Worm (Caenorhabditis elegans) whole organism, L1 larva: ENCODE data around the gene rnh-2.

Source experiments
- C16A3.4 ChIP-seq: fragments of 150-350 bp; optimal IDR thresholded peaks from 2 replicates; lab custom pipeline; 2014; ENCODE audit warnings: missing biosample characterization, missing genetic modification characterization
- C34B4.2 ChIP-seq: sonication (generic microtip); optimal IDR thresholded peaks from 2 replicates; lab custom pipeline; 2017; ENCODE audit warnings: mild to moderate bottlenecking, missing genetic modification characterization, missing compliant biosample characterization
- F16B12.6 ChIP-seq: fragments of 150-350 bp; optimal IDR thresholded peaks from 2 replicates; lab custom pipeline; 2014; ENCODE audit warnings: missing biosample characterization, missing genetic modification characterization
- alr-1 ChIP-seq: fragments of 200-800 bp; sonication (Bioruptor generic); optimal IDR thresholded peaks from 2 replicates; lab custom pipeline; 2018; ENCODE audit warnings: borderline replicate concordance, mild to moderate bottlenecking, missing genetic modification characterization, missing compliant biosample characterization
- blmp-1 ChIP-seq: fragments of 150-350 bp; optimal IDR thresholded peaks from 2 replicates; lab custom pipeline; 2014; ENCODE audit warnings: missing biosample characterization, missing genetic modification characterization
- ceh-8 ChIP-seq: fragments of 200-800 bp; sonication (Bioruptor generic); optimal IDR thresholded peaks from 2 replicates; lab custom pipeline; 2018; ENCODE audit warnings: mild to moderate bottlenecking, missing genetic modification characterization, moderate library complexity, missing compliant biosample characterization
- ceh-82 ChIP-seq, 3 experiments: fragments of 150-350 bp in 1 of 3; sonication (generic microtip) in 2 of 3; optimal IDR thresholded peaks; 2 replicates each; lab custom pipeline; 2014 to 2017; ENCODE audit warnings: missing biosample characterization in 3 of 3, missing genetic modification characterization in 3 of 3
- ceh-88 ChIP-seq: fragments of 200-800 bp; sonication (Bioruptor generic); IDR thresholded peaks from 2 replicates; pipeline ENCODE4 v1.3.6; 2022; ENCODE audit warnings: missing genetic modification characterization, missing compliant biosample characterization
- ceh-90 ChIP-seq: sonication (generic microtip); optimal IDR thresholded peaks from 2 replicates; lab custom pipeline; 2016; ENCODE audit warnings: missing genetic modification characterization, missing compliant biosample characterization
- ces-1 ChIP-seq: fragments of 150-350 bp; optimal IDR thresholded peaks from 2 replicates; lab custom pipeline; 2014; ENCODE audit warnings: missing biosample characterization, missing genetic modification reagents, missing genetic modification characterization
- dsc-1 ChIP-seq: sonication (generic microtip); optimal IDR thresholded peaks from 2 replicates; lab custom pipeline; 2016; ENCODE audit warnings: mild to moderate bottlenecking, missing genetic modification characterization, missing compliant biosample characterization
- efl-3 ChIP-seq: fragments of 200-800 bp; sonication (Bioruptor generic); optimal IDR thresholded peaks from 2 replicates; lab custom pipeline; 2018; ENCODE audit warnings: mild to moderate bottlenecking, missing genetic modification characterization, missing compliant biosample characterization
- egl-13 ChIP-seq: sonication (generic microtip); optimal IDR thresholded peaks from 2 replicates; lab custom pipeline; 2016; ENCODE audit warnings: missing genotype, missing genetic modification reagents, missing genetic modification characterization, missing compliant biosample characterization
- egl-27 ChIP-seq, 2 experiments: fragments of 150-350 bp in 1 of 2; sonication (generic microtip); optimal IDR thresholded peaks; 3 replicates each; lab custom pipeline; 2017 to 2018; ENCODE audit warnings: missing biosample characterization in 2 of 2, missing genetic modification characterization in 2 of 2, missing genetic modification reagents in 2 of 2
- elt-2 ChIP-seq: sonication (generic microtip); optimal IDR thresholded peaks from 2 replicates; lab custom pipeline; 2016; ENCODE audit warnings: missing genetic modification characterization, mild to moderate bottlenecking, inconsistent platforms, missing compliant biosample characterization, missing genetic modification reagents
- ets-5 ChIP-seq: fragments of 200-800 bp; sonication (Bioruptor generic); IDR thresholded peaks from 2 replicates; pipeline ENCODE4 v1.3.6; 2022; ENCODE audit warnings: missing genetic modification characterization, missing compliant biosample characterization
- fkh-4 ChIP-seq: sonication (generic microtip); optimal IDR thresholded peaks from 2 replicates; lab custom pipeline; 2016; ENCODE audit warnings: missing compliant biosample characterization, missing genetic modification characterization, borderline replicate concordance
- fkh-8 ChIP-seq: sonication (generic microtip); optimal IDR thresholded peaks from 2 replicates; lab custom pipeline; 2016; ENCODE audit warnings: mild to moderate bottlenecking, missing genetic modification characterization, missing compliant biosample characterization
- hlh-4 ChIP-seq: sonication (generic microtip); optimal IDR thresholded peaks from 2 replicates; lab custom pipeline; 2016; ENCODE audit warnings: mild to moderate bottlenecking, missing genetic modification characterization, missing compliant biosample characterization
- hpl-2 ChIP-seq: fragments of 150-350 bp; optimal IDR thresholded peaks from 2 replicates; lab custom pipeline; 2014; ENCODE audit warnings: missing biosample characterization, missing genetic modification reagents, missing genetic modification characterization
- isw-1 ChIP-seq: fragments of 200-800 bp; sonication (Bioruptor generic); IDR thresholded peaks from 2 replicates; pipeline ENCODE4 v1.3.6; 2022; ENCODE audit warnings: missing genetic modification characterization, missing compliant biosample characterization
- jun-1 ChIP-seq: fragments of 150-350 bp; optimal IDR thresholded peaks from 2 replicates; lab custom pipeline; 2014; ENCODE audit warnings: missing biosample characterization, missing genetic modification reagents, missing genetic modification characterization
- lin-35 ChIP-seq, 2 experiments: fragments of 150-350 bp; optimal IDR thresholded peaks; 2 replicates each; lab custom pipeline; 2014; ENCODE audit warnings: missing biosample characterization in 2 of 2, missing genetic modification characterization in 2 of 2, missing genetic modification reagents in 2 of 2
- lsy-2 ChIP-seq, 2 experiments: fragments of 150-350 bp; optimal IDR thresholded peaks; 2 replicates each; lab custom pipeline; 2014; ENCODE audit warnings: missing biosample characterization in 2 of 2, missing genetic modification characterization in 2 of 2
- mdl-1 ChIP-seq, 2 experiments: fragments of 150-350 bp; optimal IDR thresholded peaks; 2 replicates each; lab custom pipeline; 2014 to 2017; ENCODE audit warnings: missing biosample characterization in 2 of 2, missing genetic modification characterization in 2 of 2, inconsistent platforms in 1 of 2
- mep-1 ChIP-seq: fragments of 150-350 bp; optimal IDR thresholded peaks from 2 replicates; lab custom pipeline; 2014; ENCODE audit warnings: missing biosample characterization, missing genetic modification characterization
- nhr-11 ChIP-seq: fragments of 150-350 bp; optimal IDR thresholded peaks from 2 replicates; lab custom pipeline; 2014; ENCODE audit warnings: missing biosample characterization, missing genetic modification characterization
- nhr-20 ChIP-seq: sonication (generic microtip); optimal IDR thresholded peaks from 2 replicates; lab custom pipeline; 2016; ENCODE audit warnings: mild to moderate bottlenecking, missing genetic modification characterization, missing compliant biosample characterization
- nhr-237 ChIP-seq: fragments of 150-350 bp; optimal IDR thresholded peaks from 2 replicates; lab custom pipeline; 2014; ENCODE audit warnings: missing biosample characterization, missing genetic modification characterization
- nhr-28 ChIP-seq: fragments of 150-350 bp; optimal IDR thresholded peaks from 2 replicates; lab custom pipeline; 2014; ENCODE audit warnings: missing biosample characterization, missing genetic modification characterization
- nhr-47 ChIP-seq: sonication (generic microtip); optimal IDR thresholded peaks from 2 replicates; lab custom pipeline; 2016; ENCODE audit warnings: mild to moderate bottlenecking, missing genetic modification characterization, moderate library complexity, missing compliant biosample characterization
- nhr-71 ChIP-seq: sonication (generic microtip); optimal IDR thresholded peaks from 2 replicates; lab custom pipeline; 2016; ENCODE audit warnings: mild to moderate bottlenecking, missing genetic modification characterization, moderate library complexity, missing compliant biosample characterization
- nhr-76 ChIP-seq: sonication (generic microtip); optimal IDR thresholded peaks from 2 replicates; lab custom pipeline; 2017; ENCODE audit warnings: missing biosample characterization, missing genetic modification characterization
- nhr-84 ChIP-seq: sonication (generic microtip); optimal IDR thresholded peaks from 2 replicates; lab custom pipeline; 2017; ENCODE audit warnings: missing biosample characterization, missing genetic modification characterization
- nhr-85 ChIP-seq: sonication (generic microtip); peaks from one replicate; lab custom pipeline; 2016; ENCODE audit warnings: missing genetic modification characterization, inconsistent platforms, missing compliant biosample characterization
- nhr-90 ChIP-seq: sonication (generic microtip); optimal IDR thresholded peaks from 2 replicates; lab custom pipeline; 2016; ENCODE audit warnings: mild to moderate bottlenecking, missing genetic modification characterization, missing compliant biosample characterization; ENCODE audit not compliant: poor library complexity
- pax-3 ChIP-seq: fragments of 200-800 bp; sonication (Bioruptor generic); optimal IDR thresholded peaks from 2 replicates; lab custom pipeline; 2018; ENCODE audit warnings: mild to moderate bottlenecking, missing genetic modification characterization, moderate library complexity, missing compliant biosample characterization
- pqm-1 ChIP-seq: sonication (generic microtip); optimal IDR thresholded peaks from 3 replicates; lab custom pipeline; 2017; ENCODE audit warnings: missing biosample characterization, missing genetic modification characterization
- rnt-1 ChIP-seq: sonication (generic microtip); optimal IDR thresholded peaks from 2 replicates; lab custom pipeline; 2016; ENCODE audit warnings: mild to moderate bottlenecking, missing genetic modification characterization, moderate library complexity, missing compliant biosample characterization
- snpc-4 ChIP-seq: fragments of 150-350 bp; optimal IDR thresholded peaks from 2 replicates; lab custom pipeline; 2014; ENCODE audit warnings: missing biosample characterization, missing genetic modification characterization
- snu-23 ChIP-seq: sonication (generic microtip); optimal IDR thresholded peaks from 2 replicates; lab custom pipeline; 2016; ENCODE audit warnings: missing genetic modification characterization, missing compliant biosample characterization
- sptf-1 ChIP-seq: fragments of 150-350 bp; optimal IDR thresholded peaks from 2 replicates; lab custom pipeline; 2014; ENCODE audit warnings: missing biosample characterization, missing genetic modification characterization
- swsn-7 ChIP-seq: sonication (generic microtip); optimal IDR thresholded peaks from 2 replicates; lab custom pipeline; 2016; ENCODE audit warnings: missing genetic modification characterization, missing compliant biosample characterization
- tbx-2 ChIP-seq: sonication (generic microtip); optimal IDR thresholded peaks from 2 replicates; lab custom pipeline; 2016; ENCODE audit warnings: missing genetic modification characterization, missing compliant biosample characterization
- tlp-1 ChIP-seq: fragments of 150-350 bp; optimal IDR thresholded peaks from 2 replicates; lab custom pipeline; 2014; ENCODE audit warnings: missing biosample characterization, missing genetic modification characterization
- unc-30 ChIP-seq: sonication (generic microtip); optimal IDR thresholded peaks from 2 replicates; lab custom pipeline; 2017; ENCODE audit warnings: missing biosample characterization, missing genetic modification characterization
- unc-62 ChIP-seq: fragments of 150-350 bp; optimal IDR thresholded peaks from 2 replicates; lab custom pipeline; 2014; ENCODE audit warnings: missing biosample characterization, missing genetic modification reagents, missing genetic modification characterization
- unc-98 ChIP-seq: fragments of 200-800 bp; sonication (Bioruptor generic); IDR thresholded peaks from 2 replicates; pipeline ENCODE4 v1.3.6; 2022; ENCODE audit warnings: missing genetic modification characterization, missing compliant biosample characterization
- xbp-1 ChIP-seq: sonication (generic microtip); optimal IDR thresholded peaks from 2 replicates; lab custom pipeline; 2016; ENCODE audit warnings: missing genetic modification characterization, missing compliant biosample characterization
- zip-4 ChIP-seq: fragments of 200-800 bp; sonication (Bioruptor generic); optimal IDR thresholded peaks from 2 replicates; lab custom pipeline; 2018; ENCODE audit warnings: mild to moderate bottlenecking, missing genetic modification characterization, moderate library complexity, missing compliant biosample characterization
- ztf-11 ChIP-seq, 2 experiments: sonication (generic microtip); optimal IDR thresholded peaks; 2 replicates each; lab custom pipeline; 2016 to 2017; ENCODE audit warnings: missing genetic modification characterization in 2 of 2, missing biosample characterization in 1 of 2, missing compliant biosample characterization in 1 of 2

Gene rnh-2

DNA sequence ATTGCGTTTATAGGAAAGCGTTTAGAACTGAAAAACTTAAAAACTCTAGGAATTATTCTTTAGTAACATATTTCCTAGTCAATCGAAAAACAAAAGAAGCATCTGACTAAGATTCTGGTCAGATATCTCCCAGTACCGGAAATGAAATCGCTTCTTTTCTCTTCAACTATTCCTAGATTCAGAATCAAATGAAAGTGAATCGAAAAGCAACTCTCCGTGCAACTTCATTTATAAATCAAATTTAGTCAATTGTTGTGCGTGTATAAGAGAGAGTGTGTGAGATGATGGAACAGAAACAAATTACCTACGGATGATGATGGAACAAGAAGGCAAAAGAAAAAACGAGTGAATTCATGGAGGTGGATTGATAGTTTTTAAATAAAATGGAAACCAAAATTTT is 42.2 kb downstream of the rnh-2 start (continued):
- TF ChIP-seq ztf-11 (tag; optimal IDR thresholded peaks at IDR 0.05; lab: Kevin White, UChicago) (no peak), nhr-237 (tag; lab: Kevin White, UChicago) (no peak), dsc-1 (tag; lab: Kevin White, UChicago) (peak; percentile 6), egl-27 (tag; optimal IDR thresholded peaks at IDR 0.05; lab: Kevin White, UChicago) (no peak), snu-23 (GFP tag; lab: Kevin White, UChicago) (peak; percentile 13), ceh-90 (tag; lab: Kevin White, UChicago) (no peak), tlp-1 (tag; lab: Kevin White, UChicago) (no peak), nhr-47 (tag; lab: Kevin White, UChicago) (peak; percentile 18), F16B12.6 (tag; lab: Kevin White, UChicago) (no peak), efl-3 (no peak), ets-5 (GFP tag; lab: Robert Waterston, UW) (no peak), elt-2 (tag; lab: Kevin White, UChicago) (no peak), hlh-4 (tag; lab: Kevin White, UChicago) (no peak), nhr-76 (no peak), blmp-1 (tag; lab: Kevin White, UChicago) (no peak), lsy-2 (tag; optimal IDR thresholded peaks at IDR 0.05; lab: Kevin White, UChicago) (no peak), ceh-82 (tag; optimal IDR thresholded peaks at IDR 0.05; lab: Kevin White, UChicago) (no peak), egl-13 (tag; lab: Kevin White, UChicago) (no peak), ceh-8 (GFP tag; lab: Kevin White, UChicago) (no peak), zip-4 (no peak), alr-1 (tag; lab: Kevin White, UChicago) (no peak), mep-1 (tag; lab: Kevin White, UChicago) (no peak), C34B4.2 (no peak), pqm-1 (tag; lab: Kevin White, UChicago) (no peak), ces-1 (GFP tag; lab: Kevin White, UChicago) (peak; percentile 43), nhr-20 (no peak), tbx-2 (tag; lab: Kevin White, UChicago) (no peak), nhr-28 (tag; lab: Kevin White, UChicago) (no peak), nhr-71 (tag; lab: Kevin White, UChicago) (peak; percentile 9)

DNA sequence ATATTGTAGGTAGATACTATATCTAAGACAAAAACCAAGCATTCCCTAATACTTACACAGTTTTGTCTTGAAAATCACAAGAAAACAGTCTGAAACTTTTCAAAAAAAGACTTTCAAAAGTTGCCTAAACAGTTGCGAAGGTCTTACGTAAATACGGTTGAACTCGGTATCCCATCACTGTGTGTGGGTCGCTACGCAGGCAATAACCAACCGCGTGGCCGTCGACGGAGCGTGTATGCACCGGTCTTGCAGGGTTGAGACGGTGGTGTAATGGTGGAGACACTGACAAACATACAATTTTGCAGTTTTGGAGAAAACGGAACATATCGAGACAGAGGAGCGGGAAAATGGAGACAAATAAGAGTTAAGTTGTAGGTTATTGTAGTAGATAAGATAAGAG is 44.3 kb downstream of the rnh-2 start, which contains the start of gene iff-2:
TSS of gene iff-2 (minus strand) at position 141 of the 400 bp plus-strand sequence.
- TF ChIP-seq mdl-1 (tag; optimal IDR thresholded peaks at IDR 0.05; lab: Kevin White, UChicago) (peak; percentile 90 to 100), xbp-1 (peak; percentile 99), blmp-1 (tag; lab: Kevin White, UChicago) (peak; percentile 97), ceh-82 (tag; optimal IDR thresholded peaks at IDR 0.05; lab: Kevin White, UChicago) (peak; percentile 99), ceh-88 (GFP tag; lab: Robert Waterston, UW) (peak; percentile 97), fkh-4 (tag; lab: Kevin White, UChicago) (peak; percentile 71), snpc-4 (peak; percentile 90), unc-62 (peak; percentile 86), nhr-85 (tag; lab: Kevin White, UChicago) (peak; percentile 100), ets-5 (GFP tag; lab: Robert Waterston, UW) (0 out of 2 replicates have a peak, but pooled peaks have one; percentile 14), isw-1 (GFP tag; lab: Robert Waterston, UW) (peak; percentile 99), egl-13 (tag; lab: Kevin White, UChicago) (peak; percentile 98), pax-3 (tag; lab: Kevin White, UChicago) (peak; percentile 98), lin-35 (GFP tag; optimal IDR thresholded peaks at IDR 0.05; lab: Kevin White, UChicago) (peak; percentile 97 to 99), fkh-8 (tag; lab: Kevin White, UChicago) (peak; percentile 100), C16A3.4 (tag; lab: Kevin White, UChicago) (peak; percentile 100), nhr-11 (peak; percentile 93), ces-1 (GFP tag; lab: Kevin White, UChicago) (no peak), sptf-1 (tag; lab: Kevin White, UChicago) (no peak), nhr-84 (tag; lab: Kevin White, UChicago) (no peak), rnt-1 (tag; lab: Kevin White, UChicago) (peak; percentile 98), ceh-90 (tag; lab: Kevin White, UChicago) (peak; percentile 9), hpl-2 (peak; percentile 99), zip-4 (peak; percentile 91), nhr-90 (tag; lab: Kevin White, UChicago) (peak; percentile 99), nhr-76 (peak; percentile 86), unc-98 (GFP tag; lab: Robert Waterston, UW) (peak; percentile 83; the same call in 1 of the 2 replicates), swsn-7 (peak; percentile 99), jun-1 (tag; lab: Kevin White, UChicago) (peak; percentile 99), unc-30 (tag; lab: Kevin White, UChicago) (no peak)
